Fruit fly (Drosophila melanogaster) whole organism, embryonic: Measurements from ENCODE around the gene Rbp6.

Experiments
- Abd-B ChIP-seq: fragments of 200-800 bp; sonication (Bioruptor generic); optimal IDR thresholded peaks from 2 replicates; lab custom pipeline; 2018; ENCODE audit warnings: missing biosample characterization, mild to moderate bottlenecking, missing genetic modification characterization, moderate library complexity
- Asciz ChIP-seq: fragments of 200-800 bp; sonication (Bioruptor generic); optimal IDR thresholded peaks from 2 replicates; lab custom pipeline; 2017; ENCODE audit warnings: missing biosample characterization, mild to moderate bottlenecking, missing genetic modification characterization, missing genetic modification reagents
- Atf6 ChIP-seq: fragments of 200-800 bp; sonication (Bioruptor generic); IDR thresholded peaks from 2 replicates; pipeline ENCODE4 v1.3.6; 2022; ENCODE audit warnings: missing biosample characterization, missing genetic modification characterization
- Bgb ChIP-seq: fragments of 200-800 bp; sonication (Bioruptor generic); IDR thresholded peaks from 2 replicates; pipeline ENCODE4 v1.3.6; 2022; ENCODE audit warnings: missing biosample characterization, missing genetic modification characterization; ENCODE audit not compliant: partially characterized antibody
- CG10147 ChIP-seq: fragments of 200-800 bp; sonication (Bioruptor generic); optimal IDR thresholded peaks from 2 replicates; lab custom pipeline; 2019; ENCODE audit warnings: missing biosample characterization, mild to moderate bottlenecking, missing genetic modification characterization, moderate library complexity
- CG11456 ChIP-seq: fragments of 200-800 bp; sonication (Bioruptor generic); IDR thresholded peaks from 3 replicates; pipeline ENCODE4 v1.3.6; 2022; ENCODE audit warnings: missing biosample characterization, missing genetic modification characterization
- CG11504 ChIP-seq: fragments of 200-800 bp; sonication (Bioruptor generic); optimal IDR thresholded peaks from 3 replicates; lab custom pipeline; 2019; ENCODE audit warnings: missing biosample characterization, mild to moderate bottlenecking, missing genetic modification characterization, moderate library complexity
- CG11696 ChIP-seq: fragments of 200-800 bp; sonication (Bioruptor generic); IDR thresholded peaks from 2 replicates; pipeline ENCODE4 v1.3.6; 2022; ENCODE audit warnings: missing biosample characterization, missing genetic modification characterization
- CG12659 ChIP-seq: fragments of 200-800 bp; sonication (Bioruptor generic); optimal IDR thresholded peaks from 3 replicates; lab custom pipeline; 2017; ENCODE audit warnings: mild to moderate bottlenecking, missing biosample characterization, missing genetic modification reagents, missing genetic modification characterization
- CG13624 ChIP-seq: fragments of 200-800 bp; sonication (Bioruptor generic); optimal IDR thresholded peaks from 2 replicates; lab custom pipeline; 2016; ENCODE audit warnings: missing biosample characterization, missing genetic modification characterization
- CG17385 ChIP-seq: fragments of 200-800 bp; sonication (Bioruptor generic); optimal IDR thresholded peaks from 3 replicates; lab custom pipeline; 2018; ENCODE audit warnings: missing biosample characterization, mild to moderate bottlenecking, missing genetic modification characterization
- CG2678 ChIP-seq: fragments of 200-800 bp; sonication (Bioruptor generic); optimal IDR thresholded peaks from 3 replicates; lab custom pipeline; 2019; ENCODE audit warnings: missing biosample characterization, mild to moderate bottlenecking, missing genetic modification characterization, moderate library complexity
- CG2875 ChIP-seq: fragments of 200-800 bp; sonication (Bioruptor generic); optimal IDR thresholded peaks from 2 replicates; lab custom pipeline; 2017; ENCODE audit warnings: missing biosample characterization, mild to moderate bottlenecking, missing genetic modification characterization, missing genetic modification reagents
- CG30403 ChIP-seq: fragments of 200-800 bp; sonication (Bioruptor generic); optimal IDR thresholded peaks from 3 replicates; lab custom pipeline; 2016; ENCODE audit warnings: missing biosample characterization, missing genetic modification characterization
- CG4730 ChIP-seq: fragments of 200-800 bp; sonication (Bioruptor generic); IDR thresholded peaks from 2 replicates; pipeline ENCODE4 v1.3.6; 2022; ENCODE audit warnings: missing biosample characterization, missing genetic modification characterization
- CG5953 ChIP-seq: fragments of 200-800 bp; sonication (Bioruptor generic); IDR thresholded peaks from 2 replicates; pipeline ENCODE4 v1.3.6; 2022; ENCODE audit warnings: missing biosample characterization, missing genetic modification characterization
- CG9437 ChIP-seq: fragments of 200-800 bp; sonication (Bioruptor generic); optimal IDR thresholded peaks from 2 replicates; lab custom pipeline; 2018; ENCODE audit warnings: missing biosample characterization, mild to moderate bottlenecking, missing genetic modification characterization
- CG9727 ChIP-seq: fragments of 200-800 bp; sonication (Bioruptor generic); optimal IDR thresholded peaks from 3 replicates; lab custom pipeline; 2017; ENCODE audit warnings: missing biosample characterization, mild to moderate bottlenecking, missing genetic modification characterization
- CTCF ChIP-seq: fragments of 200-800 bp; sonication (Bioruptor generic); optimal IDR thresholded peaks from 2 replicates; lab custom pipeline; 2017; ENCODE audit warnings: missing biosample characterization, mild to moderate bottlenecking, missing genetic modification characterization, moderate library complexity
- CoRest ChIP-seq: fragments of 200-800 bp; sonication (Bioruptor generic); optimal IDR thresholded peaks from 3 replicates; lab custom pipeline; 2018; ENCODE audit warnings: missing biosample characterization, mild to moderate bottlenecking, missing genetic modification characterization, moderate library complexity
- Dip2 ChIP-seq: fragments of 200-800 bp; sonication (Bioruptor generic); IDR thresholded peaks from 2 replicates; pipeline ENCODE4 v1.3.6; 2022; ENCODE audit warnings: missing biosample characterization, missing genetic modification characterization
- Ets97D ChIP-seq: fragments of 200-800 bp; sonication (Bioruptor generic); optimal IDR thresholded peaks from 3 replicates; lab custom pipeline; 2016; ENCODE audit warnings: missing biosample characterization, missing genetic modification characterization
- Fer1 ChIP-seq: fragments of 200-800 bp; sonication (Bioruptor generic); optimal IDR thresholded peaks from 2 replicates; lab custom pipeline; 2017; ENCODE audit warnings: missing biosample characterization, mild to moderate bottlenecking, missing genetic modification characterization
- Fer2 ChIP-seq: fragments of 200-800 bp; sonication (Bioruptor generic); optimal IDR thresholded peaks from 2 replicates; lab custom pipeline; 2018; ENCODE audit warnings: missing biosample characterization, mild to moderate bottlenecking, missing genetic modification characterization, moderate library complexity
- HmgD ChIP-seq: fragments of 200-800 bp; sonication (Bioruptor generic); optimal IDR thresholded peaks from 3 replicates; lab custom pipeline; 2016; ENCODE audit warnings: missing biosample characterization, missing genetic modification characterization
- Lim3 ChIP-seq: fragments of 200-800 bp; sonication (Bioruptor generic); IDR thresholded peaks from 2 replicates; pipeline ENCODE4 v1.3.6; 2022; ENCODE audit warnings: missing biosample characterization, missing genetic modification characterization
- Lpt ChIP-seq: fragments of >200 bp; optimal IDR thresholded peaks from 2 replicates; lab custom pipeline; 2018; ENCODE audit warnings: missing biosample characterization, missing genetic modification characterization
- MBD-R2 ChIP-seq: fragments of 200-800 bp; sonication (Bioruptor generic); IDR thresholded peaks from 2 replicates; pipeline ENCODE4 v1.3.6; 2022; ENCODE audit warnings: missing biosample characterization, missing genetic modification characterization
- NFAT ChIP-seq: fragments of 200-800 bp; sonication (Bioruptor generic); IDR thresholded peaks from 2 replicates; pipeline ENCODE4 v1.3.6; 2022; ENCODE audit warnings: missing biosample characterization, missing genetic modification characterization
- Pdp1 ChIP-seq, 2 experiments: fragments of 200-800 bp; sonication (Bioruptor generic); optimal IDR thresholded peaks; 3 replicates each; lab custom pipeline; 2016; ENCODE audit warnings: missing biosample characterization in 2 of 2, missing genetic modification characterization in 2 of 2, mild to moderate bottlenecking in 1 of 2, moderate library complexity in 1 of 2
- Scr ChIP-seq: fragments of 200-800 bp; sonication (Bioruptor generic); IDR thresholded peaks from 2 replicates; pipeline ENCODE4 v1.3.6; 2022; ENCODE audit warnings: missing biosample characterization, missing genetic modification characterization; ENCODE audit not compliant: partially characterized antibody
- Xbp1 ChIP-seq: fragments of 200-800 bp; sonication (Bioruptor generic); optimal IDR thresholded peaks from 3 replicates; lab custom pipeline; 2016; ENCODE audit warnings: missing biosample characterization, mild to moderate bottlenecking, missing genetic modification characterization
- al ChIP-seq: fragments of 200-800 bp; sonication (Bioruptor generic); IDR thresholded peaks from 2 replicates; pipeline ENCODE4 v1.3.6; 2022; ENCODE audit warnings: missing biosample characterization, missing genetic modification characterization
- aop ChIP-seq: fragments of 200-800 bp; sonication (Bioruptor generic); IDR thresholded peaks from 2 replicates; pipeline ENCODE4 v1.3.6; 2022; ENCODE audit warnings: missing biosample characterization, missing genetic modification characterization
- br ChIP-seq: fragments of >200 bp; optimal IDR thresholded peaks from 2 replicates; lab custom pipeline; 2017
- cg ChIP-seq: fragments of 200-800 bp; sonication (Bioruptor generic); optimal IDR thresholded peaks from 3 replicates; lab custom pipeline; 2019; ENCODE audit warnings: missing biosample characterization, mild to moderate bottlenecking, missing genetic modification characterization, moderate library complexity
- chm ChIP-seq: fragments of 200-800 bp; sonication (Bioruptor generic); IDR thresholded peaks from 2 replicates; pipeline ENCODE4 v1.3.6; 2022; ENCODE audit warnings: missing biosample characterization, missing genetic modification characterization
- croc ChIP-seq: fragments of 200-800 bp; sonication (Bioruptor generic); conservative IDR thresholded peaks from 3 replicates; pipeline ENCODE4 v1.3.6; 2022; ENCODE audit warnings: missing biosample characterization, missing genetic modification characterization
- crol ChIP-seq: fragments of 200-800 bp; sonication (Bioruptor generic); IDR thresholded peaks from 2 replicates; pipeline ENCODE4 v1.3.6; 2022; ENCODE audit warnings: missing biosample characterization, missing genetic modification characterization
- dimm ChIP-seq: fragments of 200-800 bp; sonication (Bioruptor generic); IDR thresholded peaks from 2 replicates; pipeline ENCODE4 v1.3.6; 2022; ENCODE audit warnings: missing biosample characterization, missing genetic modification characterization
- disco-r ChIP-seq: fragments of 200-800 bp; sonication (Bioruptor generic); optimal IDR thresholded peaks from 2 replicates; lab custom pipeline; 2016; ENCODE audit warnings: missing biosample characterization, missing genetic modification characterization
- gfzf ChIP-seq: fragments of 200-800 bp; sonication (Bioruptor generic); optimal IDR thresholded peaks from 2 replicates; lab custom pipeline; 2016; ENCODE audit warnings: missing biosample characterization, mild to moderate bottlenecking, missing genetic modification characterization, moderate library complexity
- gsb ChIP-seq: fragments of 200-800 bp; sonication (Bioruptor generic); IDR thresholded peaks from 2 replicates; pipeline ENCODE4 v1.3.6; 2022; ENCODE audit warnings: missing biosample characterization, missing genetic modification characterization
- gt ChIP-seq: fragments of 200-800 bp; sonication (Bioruptor generic); IDR thresholded peaks from 2 replicates; pipeline ENCODE4 v1.3.6; 2022; ENCODE audit warnings: missing biosample characterization, missing genetic modification characterization
- ham ChIP-seq: fragments of 200-800 bp; sonication (Bioruptor generic); IDR thresholded peaks from 2 replicates; pipeline ENCODE4 v1.3.6; 2022; ENCODE audit warnings: missing biosample characterization, missing genetic modification characterization
- nom ChIP-seq: fragments of 200-800 bp; sonication (Bioruptor generic); optimal IDR thresholded peaks from 2 replicates; lab custom pipeline; 2017; ENCODE audit warnings: missing biosample characterization, missing genetic modification characterization, mild to moderate bottlenecking, moderate library complexity, missing genetic modification reagents
- pan ChIP-seq, 4 experiments: fragments of >200 bp in 3 of 4; fragments of 200-800 bp in 1 of 4; sonication (Bioruptor generic) in 1 of 4; optimal IDR thresholded peaks in 3 of 4; IDR thresholded peaks in 1 of 4; 2 replicates each; pipeline versions ENCODE4 v1.3.6 to Lab custom; 2017 to 2022; ENCODE audit warnings: missing biosample characterization in 2 of 4, missing genetic modification characterization in 2 of 4, mixed read lengths in 1 of 4
- scrt ChIP-seq: fragments of 200-800 bp; sonication (Bioruptor generic); optimal IDR thresholded peaks from 2 replicates; lab custom pipeline; 2018; ENCODE audit warnings: missing biosample characterization, mild to moderate bottlenecking, missing genetic modification characterization, moderate library complexity
- slp2 ChIP-seq: fragments of 200-800 bp; sonication (Bioruptor generic); optimal IDR thresholded peaks from 2 replicates; lab custom pipeline; 2016; ENCODE audit warnings: missing biosample characterization, missing genetic modification characterization
- stc ChIP-seq: fragments of 200-800 bp; sonication (Bioruptor generic); IDR thresholded peaks from 2 replicates; pipeline ENCODE4 v1.3.6; 2022; ENCODE audit warnings: missing biosample characterization, missing genetic modification characterization
- tll ChIP-seq, 2 experiments: fragments of 200-800 bp in 1 of 2; fragments of >200 bp in 1 of 2; sonication (Bioruptor generic) in 1 of 2; optimal IDR thresholded peaks; 2 replicates each; lab custom pipeline; 2017 to 2019; ENCODE audit warnings: missing biosample characterization in 2 of 2, missing genetic modification characterization in 2 of 2, mild to moderate bottlenecking in 1 of 2, moderate library complexity in 1 of 2
- zen2 ChIP-seq: fragments of 200-800 bp; sonication (Bioruptor generic); IDR thresholded peaks from 3 replicates; pipeline ENCODE4 v1.3.6; 2022; ENCODE audit warnings: missing biosample characterization, missing genetic modification characterization; ENCODE audit not compliant: partially characterized antibody

The Rbp6 gene

dm6 chr3L:17024095-17024639 lies 213.8 kb downstream of the Rbp6 start, which contains the start of gene Fit2 (continued):
- no peak for TF ChIP-seq cg (GFP tag; lab: Kevin White, UChicago)
- TF ChIP-seq CG30403 (GFP tag; lab: Kevin White, UChicago), result no peak
- no peak for TF ChIP-seq CG17385 (GFP tag; lab: Kevin White, UChicago)
- TF ChIP-seq aop (GFP tag; lab: Robert Waterston, UW), result no peak
- TF ChIP-seq CG2875, result no peak
- TF ChIP-seq CG11696, result no peak
- TF ChIP-seq br, result no peak
- TF ChIP-seq ham (GFP tag; lab: Robert Waterston, UW), result no peak
- TF ChIP-seq Xbp1 (GFP tag; lab: Kevin White, UChicago), result no peak
- TF ChIP-seq Atf6 (GFP tag; lab: Robert Waterston, UW), result no peak
- TF ChIP-seq nom (GFP tag; lab: Kevin White, UChicago), result no peak
- TF ChIP-seq Lpt (GFP tag; lab: Kevin White, UChicago), result no peak
- no peak for TF ChIP-seq crol (GFP tag; lab: Robert Waterston, UW)
- no peak for TF ChIP-seq Pdp1 (GFP tag; optimal IDR thresholded peaks at IDR 0.05; lab: Kevin White, UChicago)
- no peak for TF ChIP-seq gt (GFP tag; lab: Robert Waterston, UW)
- TF ChIP-seq gfzf (GFP tag; lab: Kevin White, UChicago), result no peak
- no peak for TF ChIP-seq HmgD (GFP tag; lab: Kevin White, UChicago)
- TF ChIP-seq dimm (GFP tag; lab: Robert Waterston, UW), result no peak
- TF ChIP-seq chm (GFP tag; lab: Robert Waterston, UW), result no peak
- no peak for TF ChIP-seq pan (optimal IDR thresholded peaks at IDR 0.05; lab: Kevin White, UChicago)
- TF ChIP-seq pan (GFP tag; optimal IDR thresholded peaks at IDR 0.05 in 1 of 2, IDR thresholded peaks at IDR 0.05 in 1 of 2), result no peak
- no peak for TF ChIP-seq Asciz (GFP tag; lab: Kevin White, UChicago)
- no peak for TF ChIP-seq gsb (GFP tag; lab: Robert Waterston, UW)
- TF ChIP-seq CG10147 (GFP tag; lab: Kevin White, UChicago), result no peak
- TF ChIP-seq CG12659, result peak; percentile 9
- no peak for TF ChIP-seq Fer2 (tag; lab: Kevin White, UChicago)
- TF ChIP-seq scrt (GFP tag; lab: Kevin White, UChicago), result no peak
- TF ChIP-seq CG5953 (GFP tag; lab: Robert Waterston, UW), result no peak
- no peak for TF ChIP-seq CG2678 (tag; lab: Kevin White, UChicago)
- TF ChIP-seq Abd-B (GFP tag; lab: Kevin White, UChicago), result no peak
- TF ChIP-seq CG11504 (tag; lab: Kevin White, UChicago), result no peak
- no peak for TF ChIP-seq CoRest (tag; lab: Kevin White, UChicago)
- TF ChIP-seq CG9437, result no peak
- TF ChIP-seq CG4730 (GFP tag; lab: Robert Waterston, UW), result no peak
- TF ChIP-seq CG9727 (GFP tag; lab: Kevin White, UChicago), result no peak
- peak; percentile 100 for TF ChIP-seq zen2
- peak; percentile 34 for TF ChIP-seq CTCF
- peak; percentile 7 for TF ChIP-seq Ets97D (GFP tag; lab: Kevin White, UChicago)
- no peak for TF ChIP-seq Dip2 (GFP tag; lab: Robert Waterston, UW)
- no peak for TF ChIP-seq stc
- TF ChIP-seq al (GFP tag; lab: Robert Waterston, UW), result no peak
- TF ChIP-seq NFAT (GFP tag; lab: Robert Waterston, UW), result no peak
- no peak for TF ChIP-seq Fer1 (GFP tag; lab: Kevin White, UChicago)
- TF ChIP-seq slp2 (GFP tag; lab: Kevin White, UChicago), result no peak
- no peak for TF ChIP-seq CG11456
- no peak for TF ChIP-seq disco-r (GFP tag; lab: Kevin White, UChicago)
- TF ChIP-seq CG13624 (GFP tag; lab: Kevin White, UChicago), result no peak
- no peak for TF ChIP-seq Lim3 (GFP tag; lab: Robert Waterston, UW)
- peak; percentile 94 for TF ChIP-seq Scr
- TF ChIP-seq MBD-R2 (GFP tag; lab: Robert Waterston, UW), result peak; percentile 59
- TF ChIP-seq Bgb, result peak; percentile 99
- no peak for TF ChIP-seq tll (GFP tag; optimal IDR thresholded peaks at IDR 0.05; lab: Kevin White, UChicago)
- TF ChIP-seq croc, result no peak
